Worm (Caenorhabditis elegans) whole organism, L4 larva: ENCODE results near the gene Y37D8A.26.

Experiments used
- F10B5.3 ChIP-seq: sonication (generic microtip); optimal IDR thresholded peaks from 2 replicates; lab custom pipeline; 2016; ENCODE audit warnings: mild to moderate bottlenecking, missing genetic modification characterization, missing compliant biosample characterization
- F26F4.8 ChIP-seq: fragments of 200-800 bp; sonication (Bioruptor generic); conservative IDR thresholded peaks from 2 replicates; pipeline ENCODE4 v1.3.6; 2022; ENCODE audit warnings: missing genetic modification characterization, missing compliant biosample characterization
- F49E8.2 ChIP-seq: sonication (generic microtip); optimal IDR thresholded peaks from 2 replicates; lab custom pipeline; 2016; ENCODE audit warnings: missing compliant biosample characterization, mild to moderate bottlenecking, missing genetic modification characterization, borderline replicate concordance
- T20F7.1 ChIP-seq: fragments of 200-800 bp; sonication (Bioruptor generic); optimal IDR thresholded peaks from 2 replicates; lab custom pipeline; 2018; ENCODE audit warnings: mild to moderate bottlenecking, missing genetic modification characterization, missing compliant biosample characterization
- ZK337.2 ChIP-seq: fragments of 200-800 bp; sonication (Bioruptor generic); IDR thresholded peaks from 2 replicates; pipeline ENCODE4 v1.3.6; 2022; ENCODE audit warnings: missing genetic modification reagents, missing genetic modification characterization, missing compliant biosample characterization
- aha-1 ChIP-seq: fragments of 150-350 bp; peaks from one replicate; lab custom pipeline; 2014; ENCODE audit warnings: missing biosample characterization, missing genetic modification characterization
- ama-1 ChIP-seq: fragments of 150-350 bp; optimal IDR thresholded peaks from 2 replicates; lab custom pipeline; 2014; ENCODE audit warnings: inconsistent platforms, mixed read lengths
- ceh-20 ChIP-seq: fragments of 200-800 bp; sonication (Bioruptor generic); IDR thresholded peaks from 2 replicates; pipeline ENCODE4 v1.3.6; 2022; ENCODE audit warnings: missing genetic modification reagents, missing genetic modification characterization, missing compliant biosample characterization
- ceh-28 ChIP-seq: fragments of 150-350 bp; optimal IDR thresholded peaks from 2 replicates; lab custom pipeline; 2014; ENCODE audit warnings: missing biosample characterization, missing genetic modification reagents, missing genetic modification characterization
- ceh-62 ChIP-seq: sonication (generic microtip); optimal IDR thresholded peaks from 2 replicates; lab custom pipeline; 2017; ENCODE audit warnings: missing biosample characterization, missing genetic modification characterization
- ceh-82 ChIP-seq: sonication (generic microtip); optimal IDR thresholded peaks from 2 replicates; lab custom pipeline; 2017; ENCODE audit warnings: missing biosample characterization, missing genetic modification characterization
- ctbp-1 ChIP-seq: fragments of 200-800 bp; sonication (Bioruptor generic); IDR thresholded peaks from 2 replicates; pipeline ENCODE4 v1.3.6; 2022; ENCODE audit warnings: missing genetic modification reagents, missing genetic modification characterization, missing compliant biosample characterization
- dmd-8 ChIP-seq: fragments of 200-800 bp; sonication (Bioruptor generic); IDR thresholded peaks from 2 replicates; pipeline ENCODE4 v1.3.6; 2022; ENCODE audit warnings: missing genetic modification characterization, missing compliant biosample characterization
- dmd-9 ChIP-seq: fragments of 200-800 bp; sonication (Bioruptor generic); IDR thresholded peaks from 2 replicates; pipeline ENCODE4 v1.3.6; 2022; ENCODE audit warnings: missing genetic modification reagents, missing genetic modification characterization, missing compliant biosample characterization
- fos-1 ChIP-seq: fragments of 150-350 bp; optimal IDR thresholded peaks from 2 replicates; lab custom pipeline; 2014; ENCODE audit warnings: missing biosample characterization, missing genetic modification characterization
- gei-8 ChIP-seq: fragments of 200-800 bp; sonication (Bioruptor generic); optimal IDR thresholded peaks from 2 replicates; lab custom pipeline; 2018; ENCODE audit warnings: mild to moderate bottlenecking, missing genetic modification characterization, missing compliant biosample characterization
- hif-1 ChIP-seq, 2 experiments: sonication (generic microtip); optimal IDR thresholded peaks; 2 replicates each; lab custom pipeline; 2016 to 2017; ENCODE audit warnings: missing compliant biosample characterization in 2 of 2, missing genetic modification characterization in 2 of 2, missing genetic modification reagents in 2 of 2, missing genotype in 2 of 2, mild to moderate bottlenecking in 1 of 2
- hlh-11 ChIP-seq: fragments of 200-800 bp; sonication (Bioruptor generic); optimal IDR thresholded peaks from 2 replicates; lab custom pipeline; 2018; ENCODE audit warnings: mild to moderate bottlenecking, missing genetic modification characterization, missing compliant biosample characterization
- hlh-30 ChIP-seq: sonication (generic microtip); optimal IDR thresholded peaks from 2 replicates; lab custom pipeline; 2017; ENCODE audit warnings: antibody characterized with exemption, mild to moderate bottlenecking, missing genetic modification characterization, missing compliant biosample characterization; ENCODE audit not compliant: insufficient read depth
- hmg-1.1 ChIP-seq: fragments of 200-800 bp; sonication (Bioruptor generic); IDR thresholded peaks from 2 replicates; pipeline ENCODE4 v1.3.6; 2022; ENCODE audit warnings: missing genetic modification reagents, missing genetic modification characterization, missing compliant biosample characterization
- lim-7 ChIP-seq: fragments of 200-800 bp; sonication (Bioruptor generic); IDR thresholded peaks from 2 replicates; pipeline ENCODE4 v1.3.6; 2022; ENCODE audit warnings: missing genetic modification characterization, missing compliant biosample characterization
- lin-38 ChIP-seq: fragments of 200-800 bp; sonication (Bioruptor generic); IDR thresholded peaks from 2 replicates; pipeline ENCODE4 v1.3.6; 2022; ENCODE audit warnings: missing genetic modification reagents, missing genetic modification characterization, missing compliant biosample characterization
- mxl-3 ChIP-seq: fragments of 200-800 bp; sonication (Bioruptor generic); optimal IDR thresholded peaks from 2 replicates; lab custom pipeline; 2018; ENCODE audit warnings: mild to moderate bottlenecking, missing genetic modification characterization, missing compliant biosample characterization
- nhr-237 ChIP-seq: sonication (generic microtip); optimal IDR thresholded peaks from 2 replicates; lab custom pipeline; 2017; ENCODE audit warnings: missing biosample characterization, missing genetic modification characterization
- nhr-25 ChIP-seq: sonication (generic microtip); optimal IDR thresholded peaks from 2 replicates; lab custom pipeline; 2017; ENCODE audit warnings: missing genetic modification characterization, mild to moderate bottlenecking, missing compliant biosample characterization, antibody characterized with exemption, moderate library complexity, borderline replicate concordance; ENCODE audit not compliant: insufficient read depth
- nhr-28 ChIP-seq: fragments of 150-350 bp; optimal IDR thresholded peaks from 2 replicates; lab custom pipeline; 2014; ENCODE audit warnings: missing biosample characterization, missing genetic modification characterization
- nhr-41 ChIP-seq: fragments of 200-800 bp; sonication (Bioruptor generic); IDR thresholded peaks from 2 replicates; pipeline ENCODE4 v1.3.6; 2022; ENCODE audit warnings: missing genetic modification reagents, missing genetic modification characterization, missing compliant biosample characterization
- nhr-42 ChIP-seq: fragments of 200-800 bp; sonication (Bioruptor generic); IDR thresholded peaks from 2 replicates; pipeline ENCODE4 v1.3.6; 2022; ENCODE audit warnings: missing genetic modification characterization, missing compliant biosample characterization
- nhr-6 ChIP-seq: fragments of 150-350 bp; optimal IDR thresholded peaks from 2 replicates; lab custom pipeline; 2014; ENCODE audit warnings: missing biosample characterization, missing genetic modification characterization
- nhr-77 ChIP-seq: fragments of 150-350 bp; optimal IDR thresholded peaks from 2 replicates; lab custom pipeline; 2014; ENCODE audit warnings: missing biosample characterization, missing genetic modification characterization
- pqm-1 ChIP-seq: sonication (generic microtip); optimal IDR thresholded peaks from 2 replicates; lab custom pipeline; 2017; ENCODE audit warnings: missing biosample characterization, missing genetic modification characterization
- saeg-2 ChIP-seq: fragments of 200-800 bp; sonication (Bioruptor generic); IDR thresholded peaks from 2 replicates; pipeline ENCODE4 v1.3.6; 2022; ENCODE audit warnings: missing genetic modification reagents, missing genetic modification characterization, missing compliant biosample characterization
- snpc-4 ChIP-seq: fragments of 150-350 bp; optimal IDR thresholded peaks from 2 replicates; lab custom pipeline; 2014; ENCODE audit warnings: missing biosample characterization, missing genetic modification characterization
- spr-3 ChIP-seq: fragments of 200-800 bp; sonication (Bioruptor generic); optimal IDR thresholded peaks from 2 replicates; lab custom pipeline; 2018; ENCODE audit warnings: mild to moderate bottlenecking, missing genetic modification characterization, missing compliant biosample characterization
- unc-130 ChIP-seq: sonication (generic microtip); optimal IDR thresholded peaks from 2 replicates; lab custom pipeline; 2016; ENCODE audit warnings: missing genetic modification reagents, missing genetic modification characterization, missing compliant biosample characterization
- unc-39 ChIP-seq: sonication (generic microtip); optimal IDR thresholded peaks from 2 replicates; lab custom pipeline; 2017; ENCODE audit warnings: missing biosample characterization, missing genetic modification characterization
- unc-62 ChIP-seq, 3 experiments: fragments of 150-350 bp in 1 of 3; sonication (generic microtip); optimal IDR thresholded peaks in 2 of 3; peaks in 1 of 3; 1 replicate in 1 of 3; 2 replicates in 2 of 3; lab custom pipeline; 2014 to 2017; ENCODE audit warnings: missing biosample characterization in 3 of 3, missing genetic modification characterization in 3 of 3, missing genetic modification reagents in 3 of 3, missing genotype in 1 of 3
- zfp-2 ChIP-seq: sonication (generic microtip); optimal IDR thresholded peaks from 2 replicates; lab custom pipeline; 2016; ENCODE audit warnings: mild to moderate bottlenecking, missing genetic modification characterization, missing compliant biosample characterization
- zfp-3 ChIP-seq: fragments of 200-800 bp; sonication (Bioruptor generic); conservative IDR thresholded peaks from 2 replicates; pipeline ENCODE4 v1.3.6; 2022; ENCODE audit warnings: missing genetic modification reagents, missing genetic modification characterization, missing compliant biosample characterization
- ztf-11 ChIP-seq: fragments of 150-350 bp; optimal IDR thresholded peaks from 2 replicates; lab custom pipeline; 2014; ENCODE audit warnings: missing biosample characterization, missing genetic modification characterization

Y37D8A.26 gene

DNA sequence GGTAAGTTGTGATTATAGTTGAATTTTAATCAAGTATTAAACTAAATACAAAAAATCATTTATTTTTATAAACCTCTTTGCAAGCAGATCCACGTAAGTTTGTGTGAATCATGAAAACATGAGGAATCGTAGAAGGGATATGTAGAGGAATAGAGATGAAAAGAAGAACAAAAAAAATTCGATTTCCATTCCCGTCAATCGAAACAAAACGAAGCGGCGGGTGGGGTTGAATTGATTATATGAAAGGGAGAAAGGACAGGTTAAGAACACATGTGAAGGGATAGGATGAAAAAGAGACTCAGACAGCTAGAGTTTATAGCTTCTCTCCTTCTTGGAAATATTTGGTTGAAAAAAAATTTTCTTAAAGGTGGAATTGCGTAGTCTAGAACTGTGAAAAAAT is 3.6 kb upstream of the Y37D8A.26 start:
- peak; percentile 13 for TF ChIP-seq hlh-11 (tag; lab: Kevin White, UChicago)
- no peak for TF ChIP-seq nhr-42 (GFP tag; lab: Robert Waterston, UW)
- TF ChIP-seq lin-38 (GFP tag; lab: Robert Waterston, UW), result no peak
- TF ChIP-seq ama-1 (lab: Kevin White, UChicago), result no peak
- TF ChIP-seq hif-1 (tag; optimal IDR thresholded peaks at IDR 0.05; lab: Kevin White, UChicago), result no peak
- no peak for TF ChIP-seq aha-1 (tag; lab: Kevin White, UChicago)
- TF ChIP-seq saeg-2 (GFP tag; lab: Robert Waterston, UW), result no peak
- TF ChIP-seq F49E8.2, result no peak
- no peak for TF ChIP-seq spr-3
- no peak for TF ChIP-seq dmd-8
- TF ChIP-seq nhr-77 (tag; lab: Kevin White, UChicago), result no peak
- TF ChIP-seq gei-8 (GFP tag; lab: Kevin White, UChicago), result no peak
- no peak for TF ChIP-seq T20F7.1 (GFP tag; lab: Kevin White, UChicago)
- no peak for TF ChIP-seq nhr-237 (tag; lab: Kevin White, UChicago)
- TF ChIP-seq ZK337.2, result no peak
- no peak for TF ChIP-seq nhr-6
- no peak for TF ChIP-seq ceh-62
- TF ChIP-seq nhr-25 (tag; lab: Kevin White, UChicago), result no peak
- TF ChIP-seq hlh-30, result peak; percentile 8
- TF ChIP-seq ctbp-1 (GFP tag; lab: Robert Waterston, UW), result no peak
- no peak for TF ChIP-seq zfp-3 (GFP tag; lab: Robert Waterston, UW)
- no peak for TF ChIP-seq fos-1 (tag; lab: Kevin White, UChicago)
- no peak for TF ChIP-seq ceh-82 (tag; lab: Kevin White, UChicago)
- TF ChIP-seq unc-130 (GFP tag; lab: Kevin White, UChicago), result no peak
- TF ChIP-seq zfp-2 (tag; lab: Kevin White, UChicago), result no peak
- peak; percentile 68 for TF ChIP-seq mxl-3 (GFP tag; lab: Kevin White, UChicago)
- TF ChIP-seq snpc-4, result no peak
- no peak for TF ChIP-seq F26F4.8 (GFP tag; lab: Robert Waterston, UW)
- TF ChIP-seq nhr-28 (tag; lab: Kevin White, UChicago), result peak; percentile 39
- TF ChIP-seq F10B5.3 (tag; lab: Kevin White, UChicago), result no peak
- TF ChIP-seq ceh-20 (GFP tag; lab: Robert Waterston, UW), result no peak
- TF ChIP-seq, all 104 proteins: peak for 4

DNA sequence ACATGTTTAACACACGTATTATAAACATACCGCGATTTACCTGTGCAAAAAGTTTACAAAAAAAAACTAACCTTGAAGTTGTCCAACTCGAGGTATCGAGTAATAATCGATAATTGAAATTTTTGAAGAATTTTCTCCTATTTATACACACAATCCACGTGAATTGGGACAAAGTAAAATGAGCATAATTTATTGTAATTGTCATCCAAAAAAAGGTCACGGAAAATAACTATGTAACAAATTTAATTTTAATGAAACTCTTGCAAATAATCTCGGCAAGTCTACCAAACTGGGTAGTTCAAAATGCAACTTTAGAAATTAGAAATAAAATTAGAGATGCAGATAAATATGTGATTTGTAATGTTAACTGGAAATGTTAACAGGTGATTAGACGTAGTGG is 1.1 kb downstream of the Y37D8A.26 start, which contains the start of gene Y37D8A.5:
Gene Y37D8A.5, minus strand, starts transcription at position 101 of the 400 bp plus-strand sequence.
- no peak for TF ChIP-seq lim-7
- TF ChIP-seq unc-62 (GFP tag; optimal IDR thresholded peaks at IDR 0.05 in 1 of 2; lab: Kevin White, UChicago), result no peak
- no peak for TF ChIP-seq unc-62 (tag; optimal IDR thresholded peaks at IDR 0.05; lab: Kevin White, UChicago)
- no peak for TF ChIP-seq unc-39
- no peak for TF ChIP-seq T20F7.1 (GFP tag; lab: Kevin White, UChicago)
- TF ChIP-seq nhr-41, result no peak
- no peak for TF ChIP-seq F49E8.2
- TF ChIP-seq ceh-82 (tag; lab: Kevin White, UChicago), result no peak
- TF ChIP-seq pqm-1 (tag; lab: Kevin White, UChicago), result no peak
- no peak for TF ChIP-seq hmg-1.1 (GFP tag; lab: Robert Waterston, UW)
- no peak for TF ChIP-seq dmd-9 (GFP tag; lab: Robert Waterston, UW)
- TF ChIP-seq ceh-28, result no peak

DNA sequence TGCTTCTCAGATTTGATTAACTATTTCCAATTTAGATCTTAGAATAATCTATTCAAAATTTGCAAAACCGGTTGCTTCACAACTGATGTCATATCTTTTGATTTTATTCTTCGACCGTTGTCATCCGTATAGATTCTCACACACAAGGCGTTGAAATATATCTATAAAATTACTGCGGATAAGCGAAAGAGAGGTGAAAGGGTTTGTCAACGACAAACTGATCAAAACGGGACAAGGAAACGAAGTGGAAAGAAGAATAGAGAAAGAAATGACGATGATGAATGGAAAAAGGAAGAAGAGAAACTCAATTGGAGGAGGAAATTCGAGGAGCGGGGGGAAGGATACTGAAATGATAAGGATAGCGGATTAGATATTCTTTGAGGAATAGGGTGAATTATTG is 5.5 kb downstream of the Y37D8A.26 start:
- TF ChIP-seq ztf-11 (tag; lab: Kevin White, UChicago) (no peak), ctbp-1 (GFP tag; lab: Robert Waterston, UW) (no peak), nhr-42 (GFP tag; lab: Robert Waterston, UW) (no peak), nhr-237 (tag; lab: Kevin White, UChicago) (no peak), nhr-41 (no peak), ceh-28 (no peak), nhr-28 (tag; lab: Kevin White, UChicago) (peak; percentile 34)
